Fruit fly (Drosophila melanogaster): Measurements from ENCODE around the gene mv.

DNA sequence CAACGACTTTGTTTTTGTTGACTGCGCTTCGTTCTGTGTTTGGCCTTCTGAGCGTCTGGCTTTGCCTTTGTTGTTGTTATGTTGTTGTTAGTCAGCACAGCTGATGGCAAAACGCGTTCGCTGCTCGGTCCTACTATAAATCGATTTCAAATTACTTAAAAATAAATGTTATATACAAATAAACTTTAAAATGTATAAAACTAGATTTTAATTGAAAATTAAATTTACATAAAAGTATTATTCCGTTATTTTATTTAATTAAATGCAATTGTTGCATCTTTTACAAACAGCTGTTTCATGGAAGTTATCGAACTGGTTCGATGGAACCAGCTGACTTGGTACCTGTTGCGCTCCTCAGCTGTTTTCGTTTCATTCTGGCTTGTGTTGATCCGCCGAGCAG lies at the start of gene mv:
- TF ChIP-seq psq (optimal IDR thresholded peaks at IDR 0.05) (no peak), pan (optimal IDR thresholded peaks at IDR 0.05) (no peak)
